Worm (Caenorhabditis elegans): ENCODE results near the gene Y105C5B.5.
A peak's percentile ranks its signal among the peaks of the same experiment; 100 is the strongest.

The Y105C5B.5 gene

DNA sequence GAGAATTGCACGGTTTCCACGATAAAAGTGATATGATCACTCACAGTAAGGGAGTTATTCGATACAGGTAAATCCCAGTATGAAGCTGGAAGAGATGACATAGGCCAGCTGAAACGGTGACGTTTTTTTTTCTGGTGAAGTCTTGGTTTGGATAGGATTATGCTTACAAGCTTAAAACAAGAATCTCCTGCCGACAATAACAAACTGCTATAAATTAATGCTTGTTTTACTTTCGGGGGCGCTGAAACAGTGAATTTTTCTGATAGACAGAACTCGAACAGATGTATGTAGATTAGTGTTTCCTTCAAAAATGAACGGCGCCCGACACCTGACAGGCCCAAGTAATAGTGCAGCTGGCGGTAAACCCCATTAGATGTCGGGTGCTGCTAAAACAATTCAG, 32.8 kb upstream of the Y105C5B.5 start, which contains the start of gene srv-16:
srv-16 (minus strand) TSS at position 101 of the 400 bp plus-strand sequence.
- TF ChIP-seq unc-86 (tag; optimal IDR thresholded peaks at IDR 0.05) (no peak), zip-5 (tag; optimal IDR thresholded peaks at IDR 0.05) (no peak), pqm-1 (tag; optimal IDR thresholded peaks at IDR 0.05) (no peak)

DNA sequence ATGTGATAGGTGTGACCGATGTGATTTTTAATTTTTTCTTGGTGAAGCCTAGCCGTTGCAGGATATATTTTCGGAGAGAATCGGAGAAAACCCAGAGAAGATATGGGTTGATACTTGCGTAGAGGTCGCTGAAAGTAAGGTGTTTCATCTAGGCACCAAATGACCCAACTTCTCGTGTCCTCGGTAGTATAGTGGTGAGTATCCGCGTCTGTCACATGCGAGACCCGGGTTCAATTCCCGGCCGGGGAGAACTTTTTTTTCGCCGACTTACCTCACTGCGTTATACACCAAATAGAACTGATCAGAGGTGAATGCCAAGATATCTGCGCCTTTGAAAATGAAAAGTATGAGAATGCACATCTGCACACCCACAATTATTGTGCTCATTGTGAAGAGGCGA, 30.8 kb upstream of the Y105C5B.5 start:
- no peak for TF ChIP-seq C38D4.7 (GFP tag; optimal IDR thresholded peaks at IDR 0.05)
- no peak for TF ChIP-seq dve-1 (tag; optimal IDR thresholded peaks at IDR 0.05)
- no peak for TF ChIP-seq ttx-3 (tag; optimal IDR thresholded peaks at IDR 0.05)
- peak; percentile 51 for TF ChIP-seq elt-2 (tag; optimal IDR thresholded peaks at IDR 0.05)
- TF ChIP-seq F13H6.1 (tag; optimal IDR thresholded peaks at IDR 0.05): no peak
- TF ChIP-seq fkh-10 (GFP tag; optimal IDR thresholded peaks at IDR 0.05): no peak
- peak; percentile 23 for TF ChIP-seq ceh-34 (tag; optimal IDR thresholded peaks at IDR 0.05)
- TF ChIP-seq ceh-22 (tag; optimal IDR thresholded peaks at IDR 0.05): no peak
- TF ChIP-seq K09A11.1 (tag; optimal IDR thresholded peaks at IDR 0.05; ENCODE audit: insufficient read depth): peak; percentile 8
- no peak for TF ChIP-seq eyg-1 (tag; optimal IDR thresholded peaks at IDR 0.05)
- TF ChIP-seq zip-5 (tag; optimal IDR thresholded peaks at IDR 0.05): no peak
- no peak for TF ChIP-seq ceh-2 (tag; optimal IDR thresholded peaks at IDR 0.05)
- no peak for TF ChIP-seq unc-86 (tag; optimal IDR thresholded peaks at IDR 0.05)
- TF ChIP-seq hlh-8 (tag; optimal IDR thresholded peaks at IDR 0.05): no peak
- TF ChIP-seq ceh-6 (GFP tag; optimal IDR thresholded peaks at IDR 0.05): peak; percentile 16
- no peak for TF ChIP-seq elt-4 (tag; optimal IDR thresholded peaks at IDR 0.05)
- TF ChIP-seq ceh-24 (tag; optimal IDR thresholded peaks at IDR 0.05): no peak
- no peak for TF ChIP-seq hlh-6 (tag; optimal IDR thresholded peaks at IDR 0.05)
- TF ChIP-seq ztf-16 (tag; optimal IDR thresholded peaks at IDR 0.05): no peak
- TF ChIP-seq pat-9 (tag; optimal IDR thresholded peaks at IDR 0.05): peak; percentile 7
- no peak for TF ChIP-seq ceh-14 (tag; optimal IDR thresholded peaks at IDR 0.05)
- TF ChIP-seq pax-1 (tag; optimal IDR thresholded peaks at IDR 0.05): no peak
- no peak for TF ChIP-seq ama-1 (optimal IDR thresholded peaks at IDR 0.05)
- TF ChIP-seq nfya-1 (tag; optimal IDR thresholded peaks at IDR 0.05): no peak
- no peak for TF ChIP-seq ref-2 (tag; optimal IDR thresholded peaks at IDR 0.05)
- peak; percentile 32 for TF ChIP-seq hlh-13 (GFP tag; optimal IDR thresholded peaks at IDR 0.05)
- no peak for TF ChIP-seq gmeb-2 (tag; optimal IDR thresholded peaks at IDR 0.05)
- TF ChIP-seq npax-4 (tag; optimal IDR thresholded peaks at IDR 0.05): no peak
- no peak for TF ChIP-seq Y22D7AL.16 (tag; optimal IDR thresholded peaks at IDR 0.05)
- TF ChIP-seq madf-2 (tag; optimal IDR thresholded peaks at IDR 0.05): no peak
- no peak for TF ChIP-seq ceh-45 (GFP tag; IDR thresholded peaks at IDR 0.05)
- TF ChIP-seq ceh-18 (tag; optimal IDR thresholded peaks at IDR 0.05): no peak
- no peak for TF ChIP-seq tbx-7 (tag; optimal IDR thresholded peaks at IDR 0.05)
- peak; percentile 11 for TF ChIP-seq che-1 (tag; optimal IDR thresholded peaks at IDR 0.05)
- TF ChIP-seq mec-3 (tag; optimal IDR thresholded peaks at IDR 0.05; ENCODE audit: borderline replicate concordance): no peak
- no peak for TF ChIP-seq unc-42 (tag; optimal IDR thresholded peaks at IDR 0.05)
- TF ChIP-seq unc-55 (GFP tag; optimal IDR thresholded peaks at IDR 0.05): no peak
- TF ChIP-seq T23F11.4 (GFP tag; optimal IDR thresholded peaks at IDR 0.05): no peak
- no peak for TF ChIP-seq K02D7.2 (tag; optimal IDR thresholded peaks at IDR 0.05)
- no peak for TF ChIP-seq C08G9.2 (tag; optimal IDR thresholded peaks at IDR 0.05)
- peak; percentile 11 for TF ChIP-seq syd-9 (tag; optimal IDR thresholded peaks at IDR 0.05)
- TF ChIP-seq hlh-30 (tag; optimal IDR thresholded peaks at IDR 0.05; ENCODE audit: insufficient read depth): peak; percentile 58
- TF ChIP-seq ets-4 (tag; optimal IDR thresholded peaks at IDR 0.05): no peak
- TF ChIP-seq ahr-1 (tag; optimal IDR thresholded peaks at IDR 0.05): no peak
- TF ChIP-seq fkh-6 (tag; optimal IDR thresholded peaks at IDR 0.05): no peak
- no peak for TF ChIP-seq ceh-30 (tag; optimal IDR thresholded peaks at IDR 0.05)
- TF ChIP-seq odd-2 (tag; optimal IDR thresholded peaks at IDR 0.05): no peak
- no peak for TF ChIP-seq pag-3 (tag; optimal IDR thresholded peaks at IDR 0.05; ENCODE audit: borderline replicate concordance)
- TF ChIP-seq tbx-2 (tag; optimal IDR thresholded peaks at IDR 0.05): no peak
- TF ChIP-seq ceh-9 (tag; optimal IDR thresholded peaks at IDR 0.05): no peak
- no peak for TF ChIP-seq ceh-31 (tag; optimal IDR thresholded peaks at IDR 0.05)

Data from whole organism, late embryonic.